Fruit fly (Drosophila melanogaster) whole organism, embryonic: ENCODE results near the gene CG44836.

Experiments used
- Abd-B ChIP-seq: fragments of 200-800 bp; sonication (Bioruptor generic); optimal IDR thresholded peaks from 2 replicates; lab custom pipeline; 2018; ENCODE audit warnings: missing biosample characterization, mild to moderate bottlenecking, missing genetic modification characterization, moderate library complexity
- Ada2b ChIP-seq: fragments of 200-800 bp; sonication (Bioruptor generic); IDR thresholded peaks from 2 replicates; pipeline ENCODE4 v1.3.6; 2022; ENCODE audit warnings: missing biosample characterization, missing genetic modification characterization
- Blimp-1 ChIP-seq: fragments of 200-800 bp; sonication (Bioruptor generic); optimal IDR thresholded peaks from 3 replicates; lab custom pipeline; 2018; ENCODE audit warnings: missing biosample characterization, missing genetic modification characterization, mild to moderate bottlenecking, moderate library complexity, missing genetic modification reagents
- CG12104 ChIP-seq: fragments of 200-800 bp; sonication (Bioruptor generic); optimal IDR thresholded peaks from 3 replicates; lab custom pipeline; 2016; ENCODE audit warnings: missing biosample characterization, missing genetic modification characterization
- CG14014 ChIP-seq: fragments of 200-800 bp; sonication (Bioruptor generic); IDR thresholded peaks from 2 replicates; pipeline ENCODE4 v1.3.6; 2022; ENCODE audit warnings: missing biosample characterization, missing genetic modification characterization
- CG15601 ChIP-seq: fragments of 200-800 bp; sonication (Bioruptor generic); optimal IDR thresholded peaks from 3 replicates; lab custom pipeline; 2019; ENCODE audit warnings: missing biosample characterization, mild to moderate bottlenecking, missing genetic modification characterization, moderate library complexity
- CG1647 ChIP-seq: fragments of 200-800 bp; sonication (Bioruptor generic); optimal IDR thresholded peaks from 3 replicates; lab custom pipeline; 2016; ENCODE audit warnings: missing biosample characterization, missing genetic modification characterization
- CG16863 ChIP-seq: fragments of 200-800 bp; sonication (Bioruptor generic); optimal IDR thresholded peaks from 3 replicates; lab custom pipeline; 2016; ENCODE audit warnings: missing biosample characterization, missing genetic modification characterization
- CG17568 ChIP-seq: fragments of 200-800 bp; sonication (Bioruptor generic); optimal IDR thresholded peaks from 2 replicates; lab custom pipeline; 2018; ENCODE audit warnings: missing biosample characterization, mild to moderate bottlenecking, missing genetic modification characterization, moderate library complexity
- CG17612 ChIP-seq: fragments of 200-800 bp; sonication (Bioruptor generic); IDR thresholded peaks from 2 replicates; pipeline ENCODE4 v1.3.6; 2022; ENCODE audit warnings: missing biosample characterization, missing genetic modification characterization
- CG2712 ChIP-seq: fragments of 200-800 bp; optimal IDR thresholded peaks from 3 replicates; lab custom pipeline; 2019; ENCODE audit warnings: missing biosample characterization, mild to moderate bottlenecking, missing genetic modification characterization, moderate library complexity
- CG2875 ChIP-seq: fragments of 200-800 bp; sonication (Bioruptor generic); optimal IDR thresholded peaks from 2 replicates; lab custom pipeline; 2017; ENCODE audit warnings: missing biosample characterization, mild to moderate bottlenecking, missing genetic modification characterization, missing genetic modification reagents
- CG30403 ChIP-seq: fragments of 200-800 bp; sonication (Bioruptor generic); optimal IDR thresholded peaks from 3 replicates; lab custom pipeline; 2016; ENCODE audit warnings: missing biosample characterization, missing genetic modification characterization
- CG32772 ChIP-seq: fragments of 200-800 bp; sonication (Bioruptor generic); IDR thresholded peaks from 2 replicates; pipeline ENCODE4 v1.3.6; 2022; ENCODE audit warnings: missing biosample characterization, missing genetic modification characterization
- CG3407 ChIP-seq: fragments of 200-800 bp; sonication (Bioruptor generic); optimal IDR thresholded peaks from 2 replicates; lab custom pipeline; 2018; ENCODE audit warnings: missing biosample characterization, mild to moderate bottlenecking, missing genetic modification characterization
- CG4328 ChIP-seq: fragments of 200-800 bp; sonication (Bioruptor generic); optimal IDR thresholded peaks from 3 replicates; lab custom pipeline; 2017; ENCODE audit warnings: missing biosample characterization, missing genetic modification reagents, missing genetic modification characterization
- CG4360 ChIP-seq: fragments of 200-800 bp; sonication (Bioruptor generic); IDR thresholded peaks from 2 replicates; pipeline ENCODE4 v1.3.6; 2022; ENCODE audit warnings: missing biosample characterization, missing genetic modification characterization
- CG43689 ChIP-seq: fragments of 200-800 bp; sonication (Bioruptor generic); IDR thresholded peaks from 2 replicates; pipeline ENCODE4 v1.3.6; 2022; ENCODE audit warnings: missing biosample characterization, missing genetic modification characterization
- CG4820 ChIP-seq: fragments of 200-800 bp; sonication (Bioruptor generic); optimal IDR thresholded peaks from 3 replicates; lab custom pipeline; 2016; ENCODE audit warnings: missing biosample characterization, missing genetic modification characterization
- CG5245 ChIP-seq: fragments of 200-800 bp; sonication (Bioruptor generic); optimal IDR thresholded peaks from 3 replicates; lab custom pipeline; 2016; ENCODE audit warnings: missing biosample characterization, missing genetic modification characterization
- CG6854 ChIP-seq: fragments of 200-800 bp; sonication (Bioruptor generic); optimal IDR thresholded peaks from 3 replicates; lab custom pipeline; 2017; ENCODE audit warnings: missing biosample characterization, mild to moderate bottlenecking, missing genetic modification characterization
- CG7987 ChIP-seq: fragments of 200-800 bp; sonication (Bioruptor generic); optimal IDR thresholded peaks from 2 replicates; lab custom pipeline; 2018; ENCODE audit warnings: missing biosample characterization, mild to moderate bottlenecking, missing genetic modification characterization, moderate library complexity
- D19A ChIP-seq: fragments of 200-800 bp; optimal IDR thresholded peaks from 3 replicates; lab custom pipeline; 2019; ENCODE audit warnings: missing biosample characterization, mild to moderate bottlenecking, missing genetic modification characterization, moderate library complexity
- Dfd ChIP-seq, 2 experiments: fragments of >200 bp; optimal IDR thresholded peaks; 2 replicates each; lab custom pipeline; 2017; ENCODE audit warnings: missing biosample characterization in 2 of 2, missing genetic modification characterization in 2 of 2
- Doc3 ChIP-seq: fragments of 200-800 bp; sonication (Bioruptor generic); IDR thresholded peaks from 3 replicates; pipeline ENCODE4 v1.3.6; 2022; ENCODE audit warnings: missing biosample characterization, missing genetic modification characterization; ENCODE audit not compliant: partially characterized antibody
- H15 ChIP-seq: fragments of 200-800 bp; sonication (Bioruptor generic); IDR thresholded peaks from 3 replicates; pipeline ENCODE4 v1.3.6; 2022; ENCODE audit warnings: missing biosample characterization, missing genetic modification characterization
- HLHmδ ChIP-seq: fragments of 200-800 bp; sonication (Bioruptor generic); optimal IDR thresholded peaks from 2 replicates; lab custom pipeline; 2018; ENCODE audit warnings: missing biosample characterization, mild to moderate bottlenecking, missing genetic modification characterization, moderate library complexity
- Hr51 ChIP-seq, 2 experiments: fragments of 200-800 bp; sonication (Bioruptor generic); optimal IDR thresholded peaks; 2 replicates in 1 of 2; 3 replicates in 1 of 2; lab custom pipeline; 2016 to 2018; ENCODE audit warnings: missing biosample characterization in 2 of 2, missing genetic modification characterization in 2 of 2, mild to moderate bottlenecking in 1 of 2, moderate library complexity in 1 of 2
- Mes4 ChIP-seq: fragments of 200-800 bp; sonication (Bioruptor generic); optimal IDR thresholded peaks from 2 replicates; lab custom pipeline; 2016; ENCODE audit warnings: missing biosample characterization, missing genetic modification characterization
- Scr ChIP-seq: fragments of 200-800 bp; sonication (Bioruptor generic); IDR thresholded peaks from 2 replicates; pipeline ENCODE4 v1.3.6; 2022; ENCODE audit warnings: missing biosample characterization, missing genetic modification characterization; ENCODE audit not compliant: partially characterized antibody
- Tbp ChIP-seq: fragments of >200 bp; optimal IDR thresholded peaks from 2 replicates; lab custom pipeline; 2018; ENCODE audit warnings: missing biosample characterization, missing genetic modification characterization
- ap ChIP-seq: fragments of 200-800 bp; sonication (Bioruptor generic); IDR thresholded peaks from 2 replicates; pipeline ENCODE4 v1.3.6; 2022; ENCODE audit warnings: missing biosample characterization, missing genetic modification characterization
- cg ChIP-seq: fragments of 200-800 bp; sonication (Bioruptor generic); optimal IDR thresholded peaks from 3 replicates; lab custom pipeline; 2019; ENCODE audit warnings: missing biosample characterization, mild to moderate bottlenecking, missing genetic modification characterization, moderate library complexity
- dysf ChIP-seq: fragments of 200-800 bp; sonication (Bioruptor generic); IDR thresholded peaks from 3 replicates; pipeline ENCODE4 v1.3.6; 2022; ENCODE audit warnings: missing biosample characterization, missing genetic modification characterization
- exex ChIP-seq: fragments of 200-800 bp; sonication (Bioruptor generic); optimal IDR thresholded peaks from 4 replicates; lab custom pipeline; 2018; ENCODE audit warnings: missing biosample characterization, mild to moderate bottlenecking, missing genetic modification characterization, moderate library complexity
- fd3F ChIP-seq: fragments of 200-800 bp; sonication (Bioruptor generic); optimal IDR thresholded peaks from 2 replicates; lab custom pipeline; 2018; ENCODE audit warnings: missing biosample characterization, mild to moderate bottlenecking, missing genetic modification characterization, moderate library complexity
- fu2 ChIP-seq: fragments of 200-800 bp; sonication (Bioruptor generic); optimal IDR thresholded peaks from 2 replicates; lab custom pipeline; 2016; ENCODE audit warnings: missing biosample characterization, missing genetic modification characterization
- gem ChIP-seq: fragments of 200-800 bp; sonication (Bioruptor generic); optimal IDR thresholded peaks from 2 replicates; lab custom pipeline; 2019; ENCODE audit warnings: missing biosample characterization, mild to moderate bottlenecking, missing genetic modification characterization, moderate library complexity
- gfzf ChIP-seq: fragments of 200-800 bp; sonication (Bioruptor generic); optimal IDR thresholded peaks from 2 replicates; lab custom pipeline; 2016; ENCODE audit warnings: missing biosample characterization, mild to moderate bottlenecking, missing genetic modification characterization, moderate library complexity
- ham ChIP-seq: fragments of 200-800 bp; sonication (Bioruptor generic); IDR thresholded peaks from 2 replicates; pipeline ENCODE4 v1.3.6; 2022; ENCODE audit warnings: missing biosample characterization, missing genetic modification characterization
- inv ChIP-seq: fragments of 200-800 bp; sonication (Bioruptor generic); IDR thresholded peaks from 2 replicates; pipeline ENCODE4 v1.3.6; 2022; ENCODE audit warnings: missing biosample characterization, missing genetic modification characterization; ENCODE audit not compliant: partially characterized antibody
- nerfin-1 ChIP-seq: fragments of 200-800 bp; sonication (Bioruptor generic); optimal IDR thresholded peaks from 3 replicates; lab custom pipeline; 2019; ENCODE audit warnings: missing biosample characterization, mild to moderate bottlenecking, missing genetic modification characterization, moderate library complexity
- org-1 ChIP-seq: fragments of 200-800 bp; sonication (Bioruptor generic); optimal IDR thresholded peaks from 2 replicates; lab custom pipeline; 2017; ENCODE audit warnings: missing biosample characterization, missing genetic modification characterization
- pnt ChIP-seq: fragments of 200-800 bp; sonication (Bioruptor generic); optimal IDR thresholded peaks from 3 replicates; lab custom pipeline; 2016; ENCODE audit warnings: missing biosample characterization, missing genetic modification characterization
- pum ChIP-seq: fragments of 200-800 bp; sonication (Bioruptor generic); optimal IDR thresholded peaks from 2 replicates; lab custom pipeline; 2016; ENCODE audit warnings: missing biosample characterization, missing genetic modification characterization
- scrt ChIP-seq: fragments of 200-800 bp; sonication (Bioruptor generic); optimal IDR thresholded peaks from 2 replicates; lab custom pipeline; 2018; ENCODE audit warnings: missing biosample characterization, mild to moderate bottlenecking, missing genetic modification characterization, moderate library complexity
- tgo ChIP-seq: fragments of 200-800 bp; sonication (Bioruptor generic); IDR thresholded peaks from 3 replicates; pipeline ENCODE4 v1.3.6; 2022; ENCODE audit warnings: missing biosample characterization, missing genetic modification characterization
- tup ChIP-seq: fragments of 200-800 bp; sonication (Bioruptor generic); optimal IDR thresholded peaks from 2 replicates; lab custom pipeline; 2016; ENCODE audit warnings: missing biosample characterization, mild to moderate bottlenecking, missing genetic modification characterization, moderate library complexity
- yki ChIP-seq: fragments of >200 bp; optimal IDR thresholded peaks from 3 replicates; lab custom pipeline; 2018
- zfh2 ChIP-seq: fragments of 200-800 bp; sonication (Bioruptor generic); optimal IDR thresholded peaks from 2 replicates; lab custom pipeline; 2016; ENCODE audit warnings: missing biosample characterization, missing genetic modification characterization

Gene CG44836

DNA sequence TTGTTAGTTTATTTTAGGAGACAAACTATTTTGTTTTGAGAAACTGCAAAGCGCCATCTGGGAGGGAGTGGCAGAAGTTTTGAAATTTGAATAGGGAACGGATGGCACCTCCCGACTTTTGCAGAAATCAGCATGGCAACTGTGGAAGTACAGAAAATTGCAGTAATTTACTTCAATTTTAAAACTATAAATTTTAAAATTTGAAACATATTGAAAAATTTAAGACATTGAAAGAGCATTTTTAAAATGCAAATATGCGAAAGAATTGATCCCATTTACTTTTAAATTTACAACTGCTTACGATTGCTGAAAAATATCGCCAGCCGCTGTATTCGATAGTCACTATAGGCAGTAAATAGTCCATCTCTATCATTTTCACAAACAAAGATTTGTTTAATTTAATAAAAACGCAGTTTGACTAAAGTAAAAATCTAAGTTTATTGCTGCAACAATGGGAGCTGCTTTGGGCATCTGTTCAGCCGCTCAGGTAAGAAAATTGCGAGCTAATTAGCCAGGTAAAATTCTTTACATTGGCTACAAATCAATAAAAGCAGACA lies 12.4 kb upstream of the CG44836 start, which contains the start of gene Serinc (continued):
- TF ChIP-seq Hr51 (GFP tag; optimal IDR thresholded peaks at IDR 0.05; lab: Kevin White, UChicago) = peak in 1 of 2 experiments; percentile 39
- no peak for TF ChIP-seq Dfd (GFP tag; optimal IDR thresholded peaks at IDR 0.05; lab: Kevin White, UChicago)
- TF ChIP-seq inv (GFP tag; lab: Robert Waterston, UW) = peak; percentile 97
- TF ChIP-seq CG6854 (GFP tag; lab: Kevin White, UChicago) = no peak
- peak; percentile 17 for TF ChIP-seq fd3F
- TF ChIP-seq yki (lab: Kevin White, UChicago) = no peak
- no peak for TF ChIP-seq tup (GFP tag; lab: Kevin White, UChicago)
- TF ChIP-seq ap (GFP tag; lab: Robert Waterston, UW) = no peak
- no peak for TF ChIP-seq H15 (GFP tag; lab: Robert Waterston, UW)
- TF ChIP-seq CG5245 = peak; percentile 58
- peak; percentile 53 for TF ChIP-seq CG12104 (GFP tag; lab: Kevin White, UChicago)
- TF ChIP-seq gfzf (GFP tag; lab: Kevin White, UChicago) = no peak
- TF ChIP-seq dysf = peak; percentile 58
- peak; percentile 15 for TF ChIP-seq exex
- peak; percentile 63 for TF ChIP-seq CG4820 (GFP tag; lab: Kevin White, UChicago)
- peak; percentile 74 for TF ChIP-seq CG15601 (tag; lab: Kevin White, UChicago)
- no peak for TF ChIP-seq ham (GFP tag; lab: Robert Waterston, UW)
- TF ChIP-seq CG17568 = no peak
- no peak for TF ChIP-seq tgo (GFP tag; lab: Robert Waterston, UW)
- TF ChIP-seq CG16863 (GFP tag; lab: Kevin White, UChicago) = peak; percentile 55
- peak; percentile 70 for TF ChIP-seq CG30403 (GFP tag; lab: Kevin White, UChicago)
- peak; percentile 55 for TF ChIP-seq Abd-B (GFP tag; lab: Kevin White, UChicago)
- TF ChIP-seq scrt (GFP tag; lab: Kevin White, UChicago) = peak; percentile 44
- peak; percentile 42; the same call in 1 of the 2 replicates for TF ChIP-seq CG14014 (GFP tag; lab: Robert Waterston, UW)
- no peak for TF ChIP-seq gem
- peak; percentile 98 for TF ChIP-seq Scr (GFP tag; lab: Robert Waterston, UW)
- peak; percentile 51 for TF ChIP-seq CG1647 (GFP tag; lab: Kevin White, UChicago)
- peak; percentile 64 for TF ChIP-seq CG2712
- no peak for TF ChIP-seq D19A (tag; lab: Kevin White, UChicago)
- TF ChIP-seq CG32772 (GFP tag; lab: Robert Waterston, UW) = peak; percentile 41; the same call in 1 of the 2 replicates
- TF ChIP-seq CG7987 (GFP tag; lab: Kevin White, UChicago) = peak; percentile 51
- TF ChIP-seq pum (GFP tag; lab: Kevin White, UChicago) = peak; percentile 17
- no peak for TF ChIP-seq CG43689 (GFP tag; lab: Robert Waterston, UW)
- TF ChIP-seq org-1 = no peak
- peak; percentile 59 for TF ChIP-seq Mes4 (GFP tag; lab: Kevin White, UChicago)
- peak; percentile 98 for TF ChIP-seq Doc3 (GFP tag; lab: Robert Waterston, UW)
- no peak for TF ChIP-seq CG17612
- TF ChIP-seq zfh2 = peak; percentile 55
- no peak for TF ChIP-seq CG4360 (GFP tag; lab: Robert Waterston, UW)
- peak; percentile 56 for TF ChIP-seq CG3407 (GFP tag; lab: Kevin White, UChicago)
- TF ChIP-seq HLHmδ = no peak
- no peak for TF ChIP-seq Blimp-1
- peak; percentile 61 for TF ChIP-seq nerfin-1 (tag; lab: Kevin White, UChicago)
- TF ChIP-seq Tbp (GFP tag; lab: Kevin White, UChicago) = no peak
- no peak for TF ChIP-seq pnt (GFP tag; lab: Kevin White, UChicago)
- peak; percentile 15 for TF ChIP-seq CG4328 (GFP tag; lab: Kevin White, UChicago)
- peak; percentile 62 for TF ChIP-seq fu2
- TF ChIP-seq CG2875 (GFP tag; lab: Kevin White, UChicago) = peak; percentile 27
- peak; percentile 21; the same call in 1 of the 2 replicates for TF ChIP-seq Ada2b (GFP tag; lab: Robert Waterston, UW)
- no peak for TF ChIP-seq cg
